Worm (Caenorhabditis elegans) whole organism, L2 larva: ENCODE data around the gene F55A4.7.

Experiments
- C34F6.9 ChIP-seq: fragments of 150-350 bp; optimal IDR thresholded peaks from 2 replicates; lab custom pipeline; 2014; ENCODE audit warnings: missing biosample characterization, missing genetic modification characterization
- F13H6.1 ChIP-seq: sonication (generic microtip); optimal IDR thresholded peaks from 2 replicates; lab custom pipeline; 2016; ENCODE audit warnings: missing genetic modification characterization, missing compliant biosample characterization
- R02D3.7 ChIP-seq: fragments of 150-350 bp; optimal IDR thresholded peaks from 2 replicates; lab custom pipeline; 2014; ENCODE audit warnings: missing biosample characterization, missing genetic modification characterization
- Y55F3AM.14 ChIP-seq: fragments of 200-800 bp; sonication (Bioruptor generic); optimal IDR thresholded peaks from 2 replicates; lab custom pipeline; 2018; ENCODE audit warnings: mild to moderate bottlenecking, missing genetic modification characterization, missing compliant biosample characterization
- ZK546.5 ChIP-seq: sonication (generic microtip); optimal IDR thresholded peaks from 2 replicates; lab custom pipeline; 2017; ENCODE audit warnings: missing biosample characterization, missing genetic modification characterization
- aly-2 ChIP-seq: fragments of 150-350 bp; optimal IDR thresholded peaks from 2 replicates; lab custom pipeline; 2014; ENCODE audit warnings: missing biosample characterization, missing genetic modification characterization
- blmp-1 ChIP-seq: sonication (generic microtip); optimal IDR thresholded peaks from 2 replicates; lab custom pipeline; 2017; ENCODE audit warnings: missing genetic modification characterization, mild to moderate bottlenecking, missing compliant biosample characterization, antibody characterized with exemption, moderate library complexity; ENCODE audit not compliant: insufficient read depth
- ceh-16 ChIP-seq: fragments of 150-350 bp; optimal IDR thresholded peaks from 2 replicates; lab custom pipeline; 2014; ENCODE audit warnings: missing biosample characterization, missing genetic modification characterization
- crh-2 ChIP-seq: sonication (generic microtip); optimal IDR thresholded peaks from 2 replicates; lab custom pipeline; 2017; ENCODE audit warnings: missing biosample characterization, missing genetic modification characterization
- dmd-4 ChIP-seq: sonication (generic microtip); optimal IDR thresholded peaks from 2 replicates; lab custom pipeline; 2017; ENCODE audit warnings: missing biosample characterization, missing genetic modification characterization
- egl-27 ChIP-seq: sonication (generic microtip); optimal IDR thresholded peaks from 3 replicates; lab custom pipeline; 2017; ENCODE audit warnings: missing biosample characterization, missing genetic modification reagents, missing genetic modification characterization
- elt-3 ChIP-seq: sonication (generic microtip); optimal IDR thresholded peaks from 2 replicates; lab custom pipeline; 2017; ENCODE audit warnings: missing biosample characterization, missing genetic modification characterization
- fos-1 ChIP-seq: fragments of 150-350 bp; optimal IDR thresholded peaks from 2 replicates; lab custom pipeline; 2014; ENCODE audit warnings: missing biosample characterization, missing genetic modification characterization
- gmeb-1 ChIP-seq: fragments of 150-350 bp; optimal IDR thresholded peaks from 2 replicates; lab custom pipeline; 2014; ENCODE audit warnings: missing biosample characterization, missing genetic modification characterization
- lin-11 ChIP-seq: fragments of 150-350 bp; sonication (generic microtip); optimal IDR thresholded peaks from 2 replicates; lab custom pipeline; 2014; ENCODE audit warnings: missing biosample characterization, missing genetic modification characterization, inconsistent platforms, mixed read lengths
- lin-13 ChIP-seq: fragments of 150-350 bp; optimal IDR thresholded peaks from 2 replicates; lab custom pipeline; 2014; ENCODE audit warnings: missing biosample characterization, missing genetic modification reagents, missing genetic modification characterization
- lsy-2 ChIP-seq, 2 experiments: fragments of 150-350 bp in 1 of 2; sonication (generic microtip) in 1 of 2; optimal IDR thresholded peaks; 2 replicates each; lab custom pipeline; 2014 to 2017; ENCODE audit warnings: missing biosample characterization in 2 of 2, missing genetic modification characterization in 2 of 2
- mab-5 ChIP-seq: fragments of 150-350 bp; optimal IDR thresholded peaks from 2 replicates; lab custom pipeline; 2014; ENCODE audit warnings: missing biosample characterization, missing genetic modification characterization
- mdl-1 ChIP-seq, 2 experiments: fragments of 150-350 bp in 1 of 2; sonication (generic microtip) in 1 of 2; optimal IDR thresholded peaks; 2 replicates each; lab custom pipeline; 2017; ENCODE audit warnings: missing biosample characterization in 2 of 2, missing genetic modification characterization in 2 of 2
- nhr-10 ChIP-seq: sonication (generic microtip); optimal IDR thresholded peaks from 2 replicates; lab custom pipeline; 2017; ENCODE audit warnings: missing biosample characterization, missing genetic modification characterization
- nhr-11 ChIP-seq: fragments of 150-350 bp; optimal IDR thresholded peaks from 2 replicates; lab custom pipeline; 2014; ENCODE audit warnings: missing biosample characterization, missing genetic modification characterization
- nhr-12 ChIP-seq: fragments of 150-350 bp; optimal IDR thresholded peaks from 2 replicates; lab custom pipeline; 2014; ENCODE audit warnings: missing biosample characterization, missing genetic modification characterization
- nhr-129 ChIP-seq: fragments of 150-350 bp; optimal IDR thresholded peaks from 2 replicates; lab custom pipeline; 2014; ENCODE audit warnings: missing biosample characterization, missing genetic modification characterization
- nhr-23 ChIP-seq: fragments of 150-350 bp; optimal IDR thresholded peaks from 2 replicates; lab custom pipeline; 2014; ENCODE audit warnings: missing biosample characterization, missing genetic modification reagents, missing genetic modification characterization
- nhr-25 ChIP-seq: fragments of 150-350 bp; sonication (generic microtip); optimal IDR thresholded peaks from 3 replicates; lab custom pipeline; 2014; ENCODE audit warnings: missing biosample characterization, missing genetic modification characterization
- nhr-77 ChIP-seq: fragments of 150-350 bp; optimal IDR thresholded peaks from 2 replicates; lab custom pipeline; 2014; ENCODE audit warnings: missing biosample characterization, missing genetic modification characterization
- peb-1 ChIP-seq: fragments of 150-350 bp; optimal IDR thresholded peaks from 2 replicates; lab custom pipeline; 2014; ENCODE audit warnings: missing biosample characterization, missing genetic modification characterization
- sem-4 ChIP-seq: fragments of 150-350 bp; optimal IDR thresholded peaks from 2 replicates; lab custom pipeline; 2014; ENCODE audit warnings: missing biosample characterization, missing genetic modification reagents, missing genetic modification characterization
- skn-1 ChIP-seq: sonication (generic microtip); optimal IDR thresholded peaks from 2 replicates; lab custom pipeline; 2017; ENCODE audit warnings: missing biosample characterization, missing genetic modification characterization
- sma-3 ChIP-seq: sonication (generic microtip); optimal IDR thresholded peaks from 2 replicates; lab custom pipeline; 2016; ENCODE audit warnings: missing genetic modification reagents, missing genetic modification characterization, missing compliant biosample characterization
- sma-9 ChIP-seq, 2 experiments: fragments of 150-350 bp in 1 of 2; sonication (generic microtip) in 1 of 2; optimal IDR thresholded peaks; 2 replicates each; lab custom pipeline; 2014 to 2016; ENCODE audit warnings: missing genetic modification characterization in 2 of 2, mild to moderate bottlenecking in 1 of 2, missing biosample characterization in 1 of 2, missing compliant biosample characterization in 1 of 2, missing genetic modification reagents in 1 of 2, moderate library complexity in 1 of 2
- snpc-4 ChIP-seq: fragments of 150-350 bp; optimal IDR thresholded peaks from 2 replicates; lab custom pipeline; 2014; ENCODE audit warnings: missing biosample characterization, missing genetic modification characterization
- unc-55 ChIP-seq: fragments of 150-350 bp; sonication (generic microtip); optimal IDR thresholded peaks from 3 replicates; lab custom pipeline; 2014; ENCODE audit warnings: missing biosample characterization, missing genetic modification reagents, missing genetic modification characterization
- unc-62 ChIP-seq: fragments of 150-350 bp; optimal IDR thresholded peaks from 2 replicates; lab custom pipeline; 2014; ENCODE audit warnings: missing biosample characterization, missing genetic modification reagents, missing genetic modification characterization
- zag-1 ChIP-seq: fragments of 150-350 bp; optimal IDR thresholded peaks from 2 replicates; lab custom pipeline; 2014; ENCODE audit warnings: missing biosample characterization, missing genetic modification characterization
- ztf-1 ChIP-seq: fragments of 200-800 bp; sonication (Bioruptor generic); conservative IDR thresholded peaks from 2 replicates; pipeline ENCODE4 v1.3.6; 2022; ENCODE audit warnings: missing genetic modification characterization, missing compliant biosample characterization
- ztf-11 ChIP-seq: sonication (generic microtip); optimal IDR thresholded peaks from 2 replicates; lab custom pipeline; 2017; ENCODE audit warnings: missing biosample characterization, missing genetic modification characterization
- ztf-4 ChIP-seq: fragments of 150-350 bp; optimal IDR thresholded peaks from 2 replicates; lab custom pipeline; 2014; ENCODE audit warnings: missing biosample characterization, missing genetic modification characterization

The F55A4.7 gene

ce11 chrX:1080549-1080948 is 42.3 kb upstream of the F55A4.7 start, which contains the start of gene pfn-3:
pfn-3 (minus strand) TSS chrX:1080649.
- TF ChIP-seq sma-9 (GFP tag; optimal IDR thresholded peaks at IDR 0.05; lab: Kevin White, UChicago) (peak; percentile 50), sma-9 (tag; optimal IDR thresholded peaks at IDR 0.05; lab: Kevin White, UChicago) (no peak), blmp-1 (tag; lab: Kevin White, UChicago) (no peak), unc-62 (GFP tag; lab: Kevin White, UChicago) (no peak), nhr-10 (tag; lab: Kevin White, UChicago) (no peak), nhr-129 (tag; lab: Kevin White, UChicago) (peak; percentile 48), skn-1 (no peak), mab-5 (no peak), dmd-4 (tag; lab: Kevin White, UChicago) (no peak), C34F6.9 (peak; percentile 9), R02D3.7 (tag; lab: Kevin White, UChicago) (no peak)

DNA sequence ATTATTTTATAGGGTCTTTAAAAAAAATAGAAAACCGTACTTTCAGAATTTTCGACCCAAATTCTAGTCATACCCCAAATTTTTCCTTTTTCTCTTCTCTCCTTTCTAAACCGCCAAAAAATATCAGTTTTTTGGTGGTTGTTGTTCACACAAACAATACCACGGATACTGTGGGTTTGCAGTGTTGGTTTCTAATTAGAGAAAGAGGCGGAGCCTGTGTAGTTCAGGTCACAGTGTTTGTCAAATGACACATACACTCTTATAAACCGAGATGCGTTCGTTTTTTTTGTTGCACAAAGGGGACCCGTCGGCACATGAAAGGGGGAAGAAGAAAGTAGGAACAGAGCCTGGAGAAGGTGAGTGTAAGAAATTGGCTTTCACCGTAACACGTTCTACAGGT is 33.9 kb upstream of the F55A4.7 start, which contains the start of gene lim-6:
Gene lim-6 (plus strand): TSS at position 301 of the 400 bp plus-strand sequence.
- TF ChIP-seq nhr-77 (tag; lab: Kevin White, UChicago): no peak

ce11 chrX:1068986-1069385 is 30.7 kb upstream of the F55A4.7 start, which contains the start of gene mksr-1:
mksr-1 (minus strand) TSS chrX:1069129.
- TF ChIP-seq nhr-11 (tag; lab: Kevin White, UChicago) (no peak), ztf-1 (GFP tag; lab: Robert Waterston, UW) (no peak), nhr-23 (no peak), sem-4 (no peak), elt-3 (tag; lab: Kevin White, UChicago) (no peak), lsy-2 (tag; optimal IDR thresholded peaks at IDR 0.05; lab: Kevin White, UChicago) (no peak), F13H6.1 (no peak), fos-1 (tag; lab: Kevin White, UChicago) (no peak), zag-1 (tag; lab: Kevin White, UChicago) (no peak), nhr-12 (no peak), nhr-129 (tag; lab: Kevin White, UChicago) (no peak), crh-2 (tag; lab: Kevin White, UChicago) (no peak), C34F6.9 (no peak)

- peak; percentile 67 for TF ChIP-seq C34F6.9
- TF ChIP-seq Y55F3AM.14 (GFP tag; lab: Kevin White, UChicago): peak; percentile 23
- peak; percentile 6 for TF ChIP-seq sem-4
- peak; percentile 83 for TF ChIP-seq unc-55 (GFP tag; lab: Kevin White, UChicago)
- no peak for TF ChIP-seq ceh-16 (tag; lab: Kevin White, UChicago)
- no peak for TF ChIP-seq ZK546.5 (tag; lab: Kevin White, UChicago)
- peak; percentile 38 for TF ChIP-seq sma-9 (GFP tag; optimal IDR thresholded peaks at IDR 0.05; lab: Kevin White, UChicago)
- TF ChIP-seq sma-9 (tag; optimal IDR thresholded peaks at IDR 0.05; lab: Kevin White, UChicago): no peak
- peak; percentile 31 for TF ChIP-seq snpc-4
- peak; percentile 11 for TF ChIP-seq lin-11 (tag; lab: Kevin White, UChicago)
- peak; percentile 61 for TF ChIP-seq nhr-129 (tag; lab: Kevin White, UChicago)
- TF ChIP-seq crh-2 (tag; lab: Kevin White, UChicago): peak; percentile 38
- peak; percentile 9 to 56 for TF ChIP-seq lsy-2 (tag; optimal IDR thresholded peaks at IDR 0.05; lab: Kevin White, UChicago)
- TF ChIP-seq mdl-1 (tag; optimal IDR thresholded peaks at IDR 0.05; lab: Kevin White, UChicago): peak in 1 of 2 experiments; percentile 62
- TF ChIP-seq lin-13 (GFP tag; lab: Kevin White, UChicago): peak; percentile 15
- peak; percentile 76 for TF ChIP-seq zag-1 (tag; lab: Kevin White, UChicago)
- peak; percentile 78 for TF ChIP-seq F13H6.1
- TF ChIP-seq elt-3 (tag; lab: Kevin White, UChicago): no peak
- TF ChIP-seq nhr-11 (tag; lab: Kevin White, UChicago): no peak
- peak; percentile 59 for TF ChIP-seq mab-5
- TF ChIP-seq egl-27 (tag; lab: Kevin White, UChicago): no peak
Observed at ce11 chrX:1064064-1064463, 25.8 kb upstream of the F55A4.7 start.

DNA sequence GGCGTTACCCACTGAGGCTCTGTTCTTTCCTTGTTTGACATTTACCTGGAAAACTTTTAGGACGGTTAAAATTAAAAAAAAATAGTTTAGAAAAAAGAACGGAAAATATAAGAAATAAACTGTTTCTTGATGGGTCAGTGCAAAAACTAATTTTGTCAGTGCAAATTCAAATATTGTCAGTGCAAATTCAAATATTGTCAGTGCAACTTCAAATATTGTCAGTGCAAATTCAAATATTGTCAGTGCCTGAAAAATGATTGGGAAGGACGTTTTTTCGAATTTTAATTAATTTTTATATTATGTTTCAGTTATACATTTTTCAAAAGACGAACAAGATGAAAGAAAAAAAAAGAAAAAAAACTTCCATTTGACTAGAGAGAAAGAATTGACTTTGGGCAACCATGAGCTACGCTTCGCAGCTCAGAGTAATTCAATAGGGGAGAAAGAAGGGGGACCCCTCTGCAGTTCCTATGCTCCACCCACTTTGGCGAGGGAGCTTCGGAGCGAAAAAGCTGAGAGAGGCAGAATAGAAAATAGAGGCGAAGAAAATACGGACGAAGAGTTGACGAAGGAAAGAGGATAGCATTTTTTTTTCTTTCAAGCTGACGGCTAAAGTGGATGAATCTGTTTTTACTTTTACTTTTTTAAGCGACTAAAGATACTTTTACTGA is 24.3 kb upstream of the F55A4.7 start, which contains the start of gene unc-1:
Gene unc-1 (minus strand): TSS at position 51 of the 671 bp plus-strand sequence.
- no peak for TF ChIP-seq gmeb-1
- TF ChIP-seq skn-1: no peak
- TF ChIP-seq nhr-10 (tag; lab: Kevin White, UChicago): no peak
- peak; percentile 53 for TF ChIP-seq F13H6.1
- TF ChIP-seq sem-4: peak; percentile 63
- peak; percentile 23 for TF ChIP-seq nhr-129 (tag; lab: Kevin White, UChicago)
- no peak for TF ChIP-seq ztf-1 (GFP tag; lab: Robert Waterston, UW)
- no peak for TF ChIP-seq ztf-11 (tag; lab: Kevin White, UChicago)
- TF ChIP-seq sma-9 (GFP tag; optimal IDR thresholded peaks at IDR 0.05; lab: Kevin White, UChicago): no peak
- TF ChIP-seq sma-9 (tag; optimal IDR thresholded peaks at IDR 0.05; lab: Kevin White, UChicago): no peak
- TF ChIP-seq snpc-4: no peak
- no peak for TF ChIP-seq R02D3.7 (tag; lab: Kevin White, UChicago)
- TF ChIP-seq nhr-25 (tag; lab: Kevin White, UChicago): no peak
- TF ChIP-seq peb-1 (tag; lab: Kevin White, UChicago): no peak
- TF ChIP-seq nhr-23: no peak
- TF ChIP-seq C34F6.9: peak; percentile 34
- TF ChIP-seq mdl-1 (tag; optimal IDR thresholded peaks at IDR 0.05; lab: Kevin White, UChicago): peak in 1 of 2 experiments; percentile 3
- TF ChIP-seq aly-2 (tag; lab: Kevin White, UChicago): no peak
- no peak for TF ChIP-seq elt-3 (tag; lab: Kevin White, UChicago)
- TF ChIP-seq zag-1 (tag; lab: Kevin White, UChicago): peak; percentile 76
- no peak for TF ChIP-seq sma-3 (GFP tag; lab: Kevin White, UChicago)
- no peak for TF ChIP-seq ceh-16 (tag; lab: Kevin White, UChicago)
- TF ChIP-seq lsy-2 (tag; optimal IDR thresholded peaks at IDR 0.05; lab: Kevin White, UChicago): peak in 1 of 2 experiments; percentile 43
- TF ChIP-seq ztf-4: no peak
- TF ChIP-seq unc-55 (GFP tag; lab: Kevin White, UChicago): peak; percentile 22
- no peak for TF ChIP-seq lin-13 (GFP tag; lab: Kevin White, UChicago)
